Worm (Caenorhabditis elegans) whole organism, midembryonic: ENCODE results near the gene C32B5.7.
A peak's percentile ranks its signal among the peaks of the same experiment; 100 is the strongest.
"Not testable (repeated sequence)": the region's sequence is repeated elsewhere in the genome, so short reads cannot be mapped to it uniquely, and the experiment has no call there.

Experiments used
- T22C8.4 ChIP-seq: fragments of 200-800 bp; sonication (Bioruptor generic); IDR thresholded peaks from 2 replicates; pipeline ENCODE4 v1.3.6; 2022; ENCODE audit warnings: missing genetic modification characterization, missing compliant biosample characterization
- cog-1 ChIP-seq: sonication (generic microtip); optimal IDR thresholded peaks from 2 replicates; lab custom pipeline; 2016; ENCODE audit warnings: missing genetic modification characterization, missing compliant biosample characterization
- flt-1 ChIP-seq: fragments of 200-800 bp; sonication (Bioruptor generic); IDR thresholded peaks from 2 replicates; pipeline ENCODE4 v1.3.6; 2022; ENCODE audit warnings: missing genetic modification characterization, missing compliant biosample characterization
- klf-2 ChIP-seq: fragments of 200-800 bp; sonication (Bioruptor generic); conservative IDR thresholded peaks from 2 replicates; pipeline ENCODE4 v1.3.6; 2022; ENCODE audit warnings: missing genetic modification reagents, missing genetic modification characterization, missing compliant biosample characterization
- med-1 ChIP-seq: sonication (generic microtip); optimal IDR thresholded peaks from 2 replicates; lab custom pipeline; 2017; ENCODE audit warnings: missing genetic modification characterization, mild to moderate bottlenecking, missing compliant biosample characterization, antibody characterized with exemption, missing genetic modification reagents; ENCODE audit not compliant: insufficient read depth
- ref-1 ChIP-seq: fragments of 200-800 bp; sonication (Bioruptor generic); conservative IDR thresholded peaks from 2 replicates; pipeline ENCODE4 v1.3.6; 2022; ENCODE audit warnings: missing genetic modification reagents, missing genetic modification characterization, missing compliant biosample characterization
- tab-1 ChIP-seq: fragments of 200-800 bp; sonication (Bioruptor generic); IDR thresholded peaks from 2 replicates; pipeline ENCODE4 v1.3.6; 2022; ENCODE audit warnings: missing genetic modification characterization, missing compliant biosample characterization
- ztf-23 ChIP-seq: fragments of 200-800 bp; sonication (Bioruptor generic); IDR thresholded peaks from 2 replicates; pipeline ENCODE4 v1.3.6; 2022; ENCODE audit warnings: missing genetic modification reagents, missing genetic modification characterization, missing compliant biosample characterization
- ztf-29 ChIP-seq: fragments of 200-800 bp; sonication (Bioruptor generic); IDR thresholded peaks from 2 replicates; pipeline ENCODE4 v1.3.6; 2022; ENCODE audit warnings: missing genetic modification reagents, missing genetic modification characterization, missing compliant biosample characterization

C32B5.7 gene

ce11 chrII:927331-927730 is 33.0 kb upstream of the C32B5.7 start, which contains the start of gene R07C3.13:
TSS of gene R07C3.13 (minus strand) at chrII:927431.
- TF ChIP-seq tab-1 (GFP tag; lab: Robert Waterston, UW) (no peak), ref-1 (no peak), T22C8.4 (GFP tag; lab: Robert Waterston, UW) (no peak), klf-2 (GFP tag; lab: Robert Waterston, UW) (no peak), med-1 (GFP tag; lab: Kevin White, UChicago) (no peak), cog-1 (no peak), ztf-23 (GFP tag; lab: Robert Waterston, UW) (no peak), flt-1 (GFP tag; lab: Robert Waterston, UW) (no peak), ztf-29 (GFP tag; lab: Robert Waterston, UW) (no peak)

ce11 chrII:930871-931270 is 29.5 kb upstream of the C32B5.7 start, which contains the start of gene fbxc-34:
TSS of gene fbxc-34 (plus strand) at chrII:931171.
- not testable (repeated sequence) for TF ChIP-seq T22C8.4, klf-2, flt-1 (GFP tag; lab: Robert Waterston, UW)

ce11 chrII:932718-933117 is 27.6 kb upstream of the C32B5.7 start, which contains the start of gene acs-15:
TSS of gene acs-15 (plus strand) at chrII:933018.
- no peak for TF ChIP-seq tab-1 (GFP tag; lab: Robert Waterston, UW)
- TF ChIP-seq T22C8.4 (GFP tag; lab: Robert Waterston, UW): no peak
- TF ChIP-seq ztf-29 (GFP tag; lab: Robert Waterston, UW): no peak
- no peak for TF ChIP-seq flt-1 (GFP tag; lab: Robert Waterston, UW)
- TF ChIP-seq med-1 (GFP tag; lab: Kevin White, UChicago): no peak
- no peak for TF ChIP-seq cog-1
- TF ChIP-seq ref-1: no peak
- no peak for TF ChIP-seq klf-2 (GFP tag; lab: Robert Waterston, UW)
- TF ChIP-seq ztf-23 (GFP tag; lab: Robert Waterston, UW): no peak

ce11 chrII:937265-937664 is 23.1 kb upstream of the C32B5.7 start:
- TF ChIP-seq flt-1 (GFP tag; lab: Robert Waterston, UW) (peak; percentile 54; the same call in 1 of the 2 replicates), T22C8.4 (GFP tag; lab: Robert Waterston, UW) (no peak), klf-2 (GFP tag; lab: Robert Waterston, UW) (no peak), ztf-29 (GFP tag; lab: Robert Waterston, UW) (no peak), tab-1 (GFP tag; lab: Robert Waterston, UW) (no peak), ref-1 (no peak), ztf-23 (GFP tag; lab: Robert Waterston, UW) (no peak)

- TF ChIP-seq ztf-29 (GFP tag; lab: Robert Waterston, UW) (no peak), ref-1 (no peak), flt-1 (GFP tag; lab: Robert Waterston, UW) (no peak), ztf-23 (GFP tag; lab: Robert Waterston, UW) (no peak), T22C8.4 (GFP tag; lab: Robert Waterston, UW) (no peak)
Measured at ce11 chrII:938549-938948, 21.8 kb upstream of the C32B5.7 start, which contains the start of gene R07C3.3. TSS of gene R07C3.3 (plus strand) at chrII:938849.

ce11 chrII:940779-941178 is 19.5 kb upstream of the C32B5.7 start, which contains the start of gene fbxc-36:
TSS of gene fbxc-36 (plus strand) at chrII:940983.
- TF ChIP-seq cog-1: no peak
- no peak for TF ChIP-seq ztf-29 (GFP tag; lab: Robert Waterston, UW)
- no peak for TF ChIP-seq med-1 (GFP tag; lab: Kevin White, UChicago)
- no peak for TF ChIP-seq klf-2 (GFP tag; lab: Robert Waterston, UW)

ce11 chrII:943773-944172 is 16.6 kb upstream of the C32B5.7 start, which contains the start of gene clec-43:
TSS of gene clec-43 (plus strand) at chrII:944066.
- TF ChIP-seq flt-1 (GFP tag; lab: Robert Waterston, UW): no peak
- no peak for TF ChIP-seq ref-1

- TF ChIP-seq tab-1 (GFP tag; lab: Robert Waterston, UW) (no peak), flt-1 (GFP tag; lab: Robert Waterston, UW) (no peak), ztf-29 (GFP tag; lab: Robert Waterston, UW) (no peak), T22C8.4 (GFP tag; lab: Robert Waterston, UW) (no peak), klf-2 (GFP tag; lab: Robert Waterston, UW) (no peak), ztf-23 (GFP tag; lab: Robert Waterston, UW) (no peak), cog-1 (no peak), ref-1 (no peak), med-1 (GFP tag; lab: Kevin White, UChicago) (no peak)
Measured at ce11 chrII:948091-948490, 12.2 kb upstream of the C32B5.7 start, which contains the start of gene fbxc-32. TSS of gene fbxc-32 (minus strand) at chrII:948191.

ce11 chrII:950374-950773 is 10.0 kb upstream of the C32B5.7 start:
- TF ChIP-seq T22C8.4 (GFP tag; lab: Robert Waterston, UW): no peak
- TF ChIP-seq ztf-23 (GFP tag; lab: Robert Waterston, UW): no peak
- no peak for TF ChIP-seq klf-2 (GFP tag; lab: Robert Waterston, UW)
- TF ChIP-seq tab-1 (GFP tag; lab: Robert Waterston, UW): no peak
- TF ChIP-seq ztf-29 (GFP tag; lab: Robert Waterston, UW): no peak

ce11 chrII:953052-953451 is 7.3 kb upstream of the C32B5.7 start:
- TF ChIP-seq ztf-29 (GFP tag; lab: Robert Waterston, UW) (0 out of 2 replicates have a peak, but pooled peaks have one; percentile 18), klf-2 (GFP tag; lab: Robert Waterston, UW) (no peak), ref-1 (no peak), flt-1 (GFP tag; lab: Robert Waterston, UW) (peak; percentile 61; the same call in 1 of the 2 replicates)
